Fruit fly (Drosophila melanogaster) whole organism, embryonic: Measurements from ENCODE around the gene Tyler.

Experiments
- Antp ChIP-seq: fragments of 200-800 bp; sonication (Bioruptor generic); optimal IDR thresholded peaks from 3 replicates; lab custom pipeline; 2016; ENCODE audit warnings: missing biosample characterization, missing genetic modification characterization
- Atf3 ChIP-seq: fragments of 200-800 bp; sonication (Bioruptor generic); optimal IDR thresholded peaks from 3 replicates; lab custom pipeline; 2016; ENCODE audit warnings: missing biosample characterization, missing genetic modification characterization
- CG10959 ChIP-seq: fragments of 200-800 bp; sonication (Bioruptor generic); IDR thresholded peaks from 2 replicates; pipeline ENCODE4 v1.3.6; 2022; ENCODE audit warnings: missing biosample characterization, missing genetic modification characterization
- CG10979 ChIP-seq: fragments of 200-800 bp; sonication (Bioruptor generic); optimal IDR thresholded peaks from 2 replicates; lab custom pipeline; 2018; ENCODE audit warnings: missing biosample characterization, mild to moderate bottlenecking, missing genetic modification characterization, moderate library complexity
- CG11723 ChIP-seq: fragments of 200-800 bp; sonication (Bioruptor generic); optimal IDR thresholded peaks from 2 replicates; lab custom pipeline; 2017; ENCODE audit warnings: missing biosample characterization, mild to moderate bottlenecking, missing genetic modification characterization
- CG12104 ChIP-seq: fragments of 200-800 bp; sonication (Bioruptor generic); optimal IDR thresholded peaks from 3 replicates; lab custom pipeline; 2016; ENCODE audit warnings: missing biosample characterization, missing genetic modification characterization
- CG12744 ChIP-seq: fragments of 200-800 bp; sonication (Bioruptor generic); optimal IDR thresholded peaks from 2 replicates; lab custom pipeline; 2016; ENCODE audit warnings: missing biosample characterization, missing genetic modification characterization
- CG13624 ChIP-seq: fragments of 200-800 bp; sonication (Bioruptor generic); optimal IDR thresholded peaks from 2 replicates; lab custom pipeline; 2016; ENCODE audit warnings: missing biosample characterization, missing genetic modification characterization
- CG15514 ChIP-seq: fragments of 200-800 bp; sonication (Bioruptor generic); optimal IDR thresholded peaks from 3 replicates; lab custom pipeline; 2017; ENCODE audit warnings: missing biosample characterization, missing genetic modification characterization, mild to moderate bottlenecking, moderate library complexity, missing genetic modification reagents
- CG18011 ChIP-seq: fragments of 200-800 bp; sonication (Bioruptor generic); optimal IDR thresholded peaks from 2 replicates; lab custom pipeline; 2017; ENCODE audit warnings: missing biosample characterization, missing genetic modification characterization, mild to moderate bottlenecking, moderate library complexity, missing genotype
- CG2199 ChIP-seq: fragments of 200-800 bp; sonication (Bioruptor generic); IDR thresholded peaks from 3 replicates; pipeline ENCODE4 v1.3.6; 2022; ENCODE audit warnings: missing biosample characterization, missing genetic modification characterization
- CG30431 ChIP-seq: fragments of 200-800 bp; sonication (Bioruptor generic); optimal IDR thresholded peaks from 2 replicates; lab custom pipeline; 2017; ENCODE audit warnings: missing biosample characterization, missing genetic modification characterization
- CG3838 ChIP-seq: fragments of 200-800 bp; sonication (Bioruptor generic); optimal IDR thresholded peaks from 3 replicates; lab custom pipeline; 2016; ENCODE audit warnings: missing biosample characterization, missing genetic modification characterization
- CG4404 ChIP-seq: fragments of 200-800 bp; sonication (Bioruptor generic); IDR thresholded peaks from 2 replicates; pipeline ENCODE4 v1.3.6; 2022; ENCODE audit warnings: missing biosample characterization, missing genetic modification characterization
- CG6683 ChIP-seq: fragments of 200-800 bp; sonication (Bioruptor generic); optimal IDR thresholded peaks from 2 replicates; lab custom pipeline; 2017; ENCODE audit warnings: missing biosample characterization, mild to moderate bottlenecking, missing genetic modification characterization, missing genetic modification reagents
- CG8388 ChIP-seq: fragments of 200-800 bp; sonication (Bioruptor generic); optimal IDR thresholded peaks from 2 replicates; lab custom pipeline; 2019; ENCODE audit warnings: missing biosample characterization, mild to moderate bottlenecking, missing genetic modification characterization, moderate library complexity
- CG9609 ChIP-seq: fragments of 200-800 bp; sonication (Bioruptor generic); optimal IDR thresholded peaks from 3 replicates; lab custom pipeline; 2016; ENCODE audit warnings: missing biosample characterization, missing genetic modification characterization
- CG9727 ChIP-seq: fragments of 200-800 bp; sonication (Bioruptor generic); optimal IDR thresholded peaks from 3 replicates; lab custom pipeline; 2017; ENCODE audit warnings: missing biosample characterization, mild to moderate bottlenecking, missing genetic modification characterization
- Chrac-16 ChIP-seq: fragments of 200-800 bp; sonication (Bioruptor generic); optimal IDR thresholded peaks from 3 replicates; lab custom pipeline; 2016; ENCODE audit warnings: missing biosample characterization, missing genetic modification characterization
- Dbx ChIP-seq: fragments of 200-800 bp; sonication (Bioruptor generic); IDR thresholded peaks from 3 replicates; pipeline ENCODE4 v1.3.6; 2022; ENCODE audit warnings: missing biosample characterization, missing genetic modification characterization
- Dip2 ChIP-seq: fragments of 200-800 bp; sonication (Bioruptor generic); IDR thresholded peaks from 2 replicates; pipeline ENCODE4 v1.3.6; 2022; ENCODE audit warnings: missing biosample characterization, missing genetic modification characterization
- Dip3 ChIP-seq: fragments of 200-800 bp; sonication (Bioruptor generic); optimal IDR thresholded peaks from 3 replicates; lab custom pipeline; 2016; ENCODE audit warnings: missing biosample characterization, missing genetic modification characterization
- Elba2 ChIP-seq: fragments of 200-800 bp; sonication (Bioruptor generic); optimal IDR thresholded peaks from 3 replicates; lab custom pipeline; 2016; ENCODE audit warnings: missing biosample characterization, missing genetic modification characterization
- Ets97D ChIP-seq: fragments of 200-800 bp; sonication (Bioruptor generic); optimal IDR thresholded peaks from 3 replicates; lab custom pipeline; 2016; ENCODE audit warnings: missing biosample characterization, missing genetic modification characterization
- HLH54F ChIP-seq: fragments of 200-800 bp; sonication (Bioruptor generic); optimal IDR thresholded peaks from 3 replicates; lab custom pipeline; 2016; ENCODE audit warnings: missing biosample characterization, missing genetic modification characterization
- HmgD ChIP-seq: fragments of 200-800 bp; sonication (Bioruptor generic); optimal IDR thresholded peaks from 3 replicates; lab custom pipeline; 2016; ENCODE audit warnings: missing biosample characterization, missing genetic modification characterization
- Hsf ChIP-seq: fragments of 200-800 bp; sonication (Bioruptor generic); optimal IDR thresholded peaks from 3 replicates; lab custom pipeline; 2016; ENCODE audit warnings: missing biosample characterization, missing genetic modification characterization
- Med ChIP-seq: fragments of 200-800 bp; sonication (Bioruptor generic); peaks from one replicate; lab custom pipeline; 2016; ENCODE audit warnings: missing biosample characterization, missing genetic modification characterization, mild to moderate bottlenecking, inconsistent platforms, moderate library complexity
- NC2α ChIP-seq: fragments of 200-800 bp; sonication (Bioruptor generic); optimal IDR thresholded peaks from 2 replicates; lab custom pipeline; 2016; ENCODE audit warnings: missing biosample characterization, missing genetic modification characterization
- NFAT ChIP-seq: fragments of 200-800 bp; sonication (Bioruptor generic); IDR thresholded peaks from 2 replicates; pipeline ENCODE4 v1.3.6; 2022; ENCODE audit warnings: missing biosample characterization, missing genetic modification characterization
- NfI ChIP-seq: fragments of 200-800 bp; sonication (Bioruptor generic); optimal IDR thresholded peaks from 3 replicates; lab custom pipeline; 2018; ENCODE audit warnings: missing biosample characterization, mild to moderate bottlenecking, missing genetic modification characterization, moderate library complexity
- Poxn ChIP-seq: fragments of 200-800 bp; sonication (Bioruptor generic); IDR thresholded peaks from 2 replicates; pipeline ENCODE4 v1.3.6; 2022; ENCODE audit warnings: missing biosample characterization, missing genetic modification characterization
- Ssrp ChIP-seq: fragments of 200-800 bp; sonication (Bioruptor generic); optimal IDR thresholded peaks from 2 replicates; lab custom pipeline; 2018; ENCODE audit warnings: missing biosample characterization, mild to moderate bottlenecking, missing genetic modification characterization, moderate library complexity
- Trl ChIP-seq, 3 experiments: fragments of >200 bp in 2 of 3; fragments of 200-800 bp in 1 of 3; sonication (Bioruptor generic) in 1 of 3; optimal IDR thresholded peaks; 2 replicates in 1 of 3; 3 replicates in 2 of 3; lab custom pipeline; 2016 to 2017; ENCODE audit warnings: missing biosample characterization in 1 of 3, missing genetic modification characterization in 1 of 3
- bcd ChIP-seq: fragments of 200-800 bp; sonication (Bioruptor generic); optimal IDR thresholded peaks from 2 replicates; lab custom pipeline; 2017; ENCODE audit warnings: missing biosample characterization, mild to moderate bottlenecking, missing genetic modification characterization
- bigmax ChIP-seq: fragments of 200-800 bp; sonication (Bioruptor generic); optimal IDR thresholded peaks from 2 replicates; lab custom pipeline; 2018; ENCODE audit warnings: missing biosample characterization, mild to moderate bottlenecking, missing genetic modification characterization
- crp ChIP-seq, 2 experiments: fragments of 200-800 bp; sonication (Bioruptor generic); optimal IDR thresholded peaks; 2 replicates in 1 of 2; 3 replicates in 1 of 2; lab custom pipeline; 2017; ENCODE audit warnings: missing biosample characterization in 2 of 2, missing genetic modification characterization in 2 of 2, mild to moderate bottlenecking in 1 of 2, moderate library complexity in 1 of 2
- dimm ChIP-seq: fragments of 200-800 bp; sonication (Bioruptor generic); IDR thresholded peaks from 2 replicates; pipeline ENCODE4 v1.3.6; 2022; ENCODE audit warnings: missing biosample characterization, missing genetic modification characterization
- ewg ChIP-seq: fragments of 200-800 bp; sonication (Bioruptor generic); optimal IDR thresholded peaks from 3 replicates; lab custom pipeline; 2017; ENCODE audit warnings: mild to moderate bottlenecking, missing biosample characterization, missing genetic modification reagents, missing genetic modification characterization
- lilli ChIP-seq: fragments of 200-800 bp; sonication (Bioruptor generic); optimal IDR thresholded peaks from 3 replicates; lab custom pipeline; 2016; ENCODE audit warnings: missing biosample characterization, missing genetic modification characterization
- lola ChIP-seq, 3 experiments: fragments of >200 bp in 2 of 3; fragments of 200-800 bp in 1 of 3; sonication (Bioruptor generic) in 1 of 3; optimal IDR thresholded peaks; 2 replicates each; lab custom pipeline; 2017 to 2019; ENCODE audit warnings: missing biosample characterization in 3 of 3, missing genetic modification characterization in 3 of 3, mild to moderate bottlenecking in 1 of 3, moderate library complexity in 1 of 3
- mirr ChIP-seq: fragments of 200-800 bp; sonication (Bioruptor generic); optimal IDR thresholded peaks from 3 replicates; lab custom pipeline; 2018; ENCODE audit warnings: missing biosample characterization, mild to moderate bottlenecking, missing genetic modification characterization
- pzg ChIP-seq: fragments of 200-800 bp; sonication (Bioruptor generic); optimal IDR thresholded peaks from 3 replicates; lab custom pipeline; 2018; ENCODE audit warnings: missing biosample characterization, mild to moderate bottlenecking, missing genetic modification characterization, moderate library complexity
- ranshi ChIP-seq: fragments of 200-800 bp; sonication (Bioruptor generic); IDR thresholded peaks from 2 replicates; pipeline ENCODE4 v1.3.6; 2022; ENCODE audit warnings: missing biosample characterization, missing genetic modification characterization
- row ChIP-seq: fragments of 200-800 bp; sonication (Bioruptor generic); IDR thresholded peaks from 3 replicates; pipeline ENCODE4 v1.3.6; 2022; ENCODE audit warnings: missing biosample characterization, missing genetic modification characterization
- sens-2 ChIP-seq: fragments of 200-800 bp; sonication (Bioruptor generic); IDR thresholded peaks from 2 replicates; pipeline ENCODE4 v1.3.6; 2022; ENCODE audit warnings: missing biosample characterization, missing genetic modification characterization
- tin ChIP-seq: fragments of 200-800 bp; sonication (Bioruptor generic); optimal IDR thresholded peaks from 3 replicates; lab custom pipeline; 2016; ENCODE audit warnings: missing biosample characterization, missing genetic modification characterization
- trem ChIP-seq: fragments of 200-800 bp; optimal IDR thresholded peaks from 3 replicates; lab custom pipeline; 2019; ENCODE audit warnings: missing biosample characterization, mild to moderate bottlenecking, missing genetic modification characterization, moderate library complexity
- zen ChIP-seq: fragments of 200-800 bp; sonication (Bioruptor generic); optimal IDR thresholded peaks from 3 replicates; lab custom pipeline; 2018; ENCODE audit warnings: missing biosample characterization, mild to moderate bottlenecking, missing genetic modification characterization, moderate library complexity

Tyler gene

dm6 chrX:19565714-19566316 lies 45.5 kb upstream of the Tyler start, which contains the start of the genes Grip84 and car (continued):
- peak; percentile 28 for TF ChIP-seq CG13624 (GFP tag; lab: Kevin White, UChicago)
- TF ChIP-seq CG12104 (GFP tag; lab: Kevin White, UChicago) = peak; percentile 29
- peak; percentile 8 for TF ChIP-seq Dip3 (GFP tag; lab: Kevin White, UChicago)
- no peak for TF ChIP-seq bigmax
- peak; percentile 55 for TF ChIP-seq HLH54F (GFP tag; lab: Kevin White, UChicago)
- TF ChIP-seq CG3838 (GFP tag; lab: Kevin White, UChicago) = no peak
- TF ChIP-seq Hsf (GFP tag; lab: Kevin White, UChicago) = peak; percentile 78
- no peak for TF ChIP-seq dimm (GFP tag; lab: Robert Waterston, UW)
- no peak for TF ChIP-seq Dip2 (GFP tag; lab: Robert Waterston, UW)
- TF ChIP-seq Poxn (GFP tag; lab: Robert Waterston, UW) = 0 out of 2 replicates have a peak, but pooled peaks have one; percentile 22
- peak; percentile 17 for TF ChIP-seq CG18011
- TF ChIP-seq CG6683 = no peak
- TF ChIP-seq CG30431 (GFP tag; lab: Kevin White, UChicago) = peak; percentile 56
- TF ChIP-seq Ssrp = peak; percentile 79
- TF ChIP-seq CG10979 (tag; lab: Kevin White, UChicago) = peak; percentile 60
- TF ChIP-seq CG9727 (GFP tag; lab: Kevin White, UChicago) = peak; percentile 70
- TF ChIP-seq Antp = peak; percentile 44
- peak; percentile 71 for TF ChIP-seq bcd (GFP tag; lab: Kevin White, UChicago)
- TF ChIP-seq CG4404 (GFP tag; lab: Robert Waterston, UW) = peak; percentile 71
- TF ChIP-seq Elba2 = peak; percentile 41
- TF ChIP-seq Med = peak; percentile 88
- no peak for TF ChIP-seq mirr
- TF ChIP-seq trem (tag; lab: Kevin White, UChicago) = peak; percentile 60
- TF ChIP-seq CG10959 (GFP tag; lab: Robert Waterston, UW) = peak; percentile 27; the same call in 1 of the 2 replicates
- peak; percentile 89 for TF ChIP-seq row
- peak in 1 of 3 experiments; percentile 76 for TF ChIP-seq lola (GFP tag; optimal IDR thresholded peaks at IDR 0.05; lab: Kevin White, UChicago)
- no peak for TF ChIP-seq CG2199
- peak; percentile 61 for TF ChIP-seq zen (tag; lab: Kevin White, UChicago)
- TF ChIP-seq CG15514 = no peak
- peak; percentile 99 for TF ChIP-seq ewg (GFP tag; lab: Kevin White, UChicago)
- peak; percentile 86 for TF ChIP-seq lilli
- no peak for TF ChIP-seq Trl (optimal IDR thresholded peaks at IDR 0.05; lab: Kevin White, UChicago)
- peak; percentile 66 for TF ChIP-seq Trl (GFP tag; optimal IDR thresholded peaks at IDR 0.05; lab: Kevin White, UChicago)
- TF ChIP-seq CG9609 (GFP tag; lab: Kevin White, UChicago) = peak; percentile 46
- peak; percentile 37 to 90 for TF ChIP-seq crp (GFP tag; optimal IDR thresholded peaks at IDR 0.05; lab: Kevin White, UChicago)
- no peak for TF ChIP-seq HmgD (GFP tag; lab: Kevin White, UChicago)
- TF ChIP-seq Dbx (GFP tag; lab: Robert Waterston, UW) = peak; percentile 61; the same call in 1 of the 3 replicates
- TF ChIP-seq ranshi (GFP tag; lab: Robert Waterston, UW) = peak; percentile 46; the same call in 1 of the 2 replicates
- 0 out of 2 replicates have a peak, but pooled peaks have one; percentile 15 for TF ChIP-seq NFAT (GFP tag; lab: Robert Waterston, UW)
- TF ChIP-seq CG11723 (GFP tag; lab: Kevin White, UChicago) = no peak
- peak; percentile 55 for TF ChIP-seq CG8388 (GFP tag; lab: Kevin White, UChicago)
- TF ChIP-seq CG12744 (GFP tag; lab: Kevin White, UChicago) = no peak
- peak; percentile 49 for TF ChIP-seq Ets97D (GFP tag; lab: Kevin White, UChicago)
- TF ChIP-seq sens-2 = no peak
- TF ChIP-seq NC2α (GFP tag; lab: Kevin White, UChicago) = no peak
- peak; percentile 53 for TF ChIP-seq pzg (GFP tag; lab: Kevin White, UChicago)
- peak; percentile 6 for TF ChIP-seq Atf3 (GFP tag; lab: Kevin White, UChicago)
- TF ChIP-seq tin (GFP tag; lab: Kevin White, UChicago) = peak; percentile 58
- TF ChIP-seq NfI (GFP tag; lab: Kevin White, UChicago) = peak; percentile 68
- TF ChIP-seq Chrac-16 (GFP tag; lab: Kevin White, UChicago) = peak; percentile 67
